Worm (Caenorhabditis elegans) whole organism, L4 larva: Measurements from ENCODE around the gene fbxb-85.

Experiments used
- F26F4.8 ChIP-seq: fragments of 200-800 bp; sonication (Bioruptor generic); conservative IDR thresholded peaks from 2 replicates; pipeline ENCODE4 v1.3.6; 2022; ENCODE audit warnings: missing genetic modification characterization, missing compliant biosample characterization
- R02D3.7 ChIP-seq: fragments of 150-350 bp; sonication (generic microtip); optimal IDR thresholded peaks from 3 replicates; lab custom pipeline; 2014; ENCODE audit warnings: missing biosample characterization, missing genetic modification characterization
- Y105C5A.15 ChIP-seq: fragments of 200-800 bp; sonication (Bioruptor generic); IDR thresholded peaks from 2 replicates; pipeline ENCODE4 v1.3.6; 2022; ENCODE audit warnings: missing genetic modification characterization, missing compliant biosample characterization
- Y48G9A.11 ChIP-seq: fragments of 200-800 bp; sonication (Bioruptor generic); IDR thresholded peaks from 2 replicates; pipeline ENCODE4 v1.3.6; 2022; ENCODE audit warnings: missing genetic modification reagents, missing genetic modification characterization, missing compliant biosample characterization
- Y75B8A.6 ChIP-seq: fragments of 200-800 bp; sonication (Bioruptor generic); IDR thresholded peaks from 2 replicates; pipeline ENCODE4 v1.3.6; 2022; ENCODE audit warnings: missing genetic modification reagents, missing genetic modification characterization, missing compliant biosample characterization
- ZK546.5 ChIP-seq, 2 experiments: sonication (generic microtip); optimal IDR thresholded peaks; 2 replicates each; lab custom pipeline; 2017; ENCODE audit warnings: missing biosample characterization in 2 of 2, missing genetic modification characterization in 2 of 2
- aly-2 ChIP-seq: sonication (generic microtip); optimal IDR thresholded peaks from 2 replicates; lab custom pipeline; 2018; ENCODE audit warnings: missing biosample characterization, missing genetic modification characterization
- ama-1 ChIP-seq: fragments of 150-350 bp; optimal IDR thresholded peaks from 2 replicates; lab custom pipeline; 2014; ENCODE audit warnings: inconsistent platforms, mixed read lengths
- attf-4 ChIP-seq: sonication (generic microtip); optimal IDR thresholded peaks from 3 replicates; lab custom pipeline; 2017; ENCODE audit warnings: missing biosample characterization, missing genetic modification characterization
- ceh-28 ChIP-seq: fragments of 150-350 bp; optimal IDR thresholded peaks from 2 replicates; lab custom pipeline; 2014; ENCODE audit warnings: missing biosample characterization, missing genetic modification reagents, missing genetic modification characterization
- ceh-32 ChIP-seq: sonication (generic microtip); optimal IDR thresholded peaks from 2 replicates; lab custom pipeline; 2016; ENCODE audit warnings: mild to moderate bottlenecking, missing genetic modification characterization, missing compliant biosample characterization; ENCODE audit not compliant: poor library complexity
- ceh-44 ChIP-seq: fragments of 200-800 bp; sonication (Bioruptor generic); IDR thresholded peaks from 2 replicates; pipeline ENCODE4 v1.3.6; 2022; ENCODE audit warnings: missing genetic modification reagents, missing genetic modification characterization, missing compliant biosample characterization
- ceh-62 ChIP-seq: sonication (generic microtip); optimal IDR thresholded peaks from 2 replicates; lab custom pipeline; 2017; ENCODE audit warnings: missing biosample characterization, missing genetic modification characterization
- ces-1 ChIP-seq: fragments of 150-350 bp; sonication (generic microtip); optimal IDR thresholded peaks from 4 replicates; lab custom pipeline; 2014; ENCODE audit warnings: missing biosample characterization, missing genetic modification reagents, missing genetic modification characterization
- daf-16 ChIP-seq, 3 experiments: sonication (generic microtip); optimal IDR thresholded peaks; 2 replicates each; lab custom pipeline; 2016 to 2017; ENCODE audit warnings: missing genetic modification characterization in 3 of 3, missing genetic modification reagents in 3 of 3, mild to moderate bottlenecking in 2 of 3, missing compliant biosample characterization in 2 of 3, missing biosample characterization in 1 of 3, moderate library complexity in 1 of 3
- daf-19 ChIP-seq: fragments of 200-800 bp; sonication (Bioruptor generic); conservative IDR thresholded peaks from 2 replicates; pipeline ENCODE4 v1.3.6; 2022; ENCODE audit warnings: missing genetic modification characterization, missing compliant biosample characterization
- dmd-6 ChIP-seq: fragments of 200-800 bp; sonication (Bioruptor generic); IDR thresholded peaks from 2 replicates; pipeline ENCODE4 v1.3.6; 2022; ENCODE audit warnings: missing genetic modification reagents, missing genetic modification characterization, missing compliant biosample characterization
- dpl-1 ChIP-seq: fragments of 150-350 bp; optimal IDR thresholded peaks from 2 replicates; lab custom pipeline; 2014; ENCODE audit warnings: missing biosample characterization, missing genetic modification reagents, missing genetic modification characterization
- dve-1 ChIP-seq: sonication (generic microtip); optimal IDR thresholded peaks from 2 replicates; lab custom pipeline; 2017; ENCODE audit warnings: antibody characterized with exemption, mild to moderate bottlenecking, missing genetic modification characterization, missing compliant biosample characterization; ENCODE audit not compliant: insufficient read depth
- egl-27 ChIP-seq: sonication (generic microtip); optimal IDR thresholded peaks from 3 replicates; lab custom pipeline; 2017; ENCODE audit warnings: missing biosample characterization, missing genetic modification reagents, missing genetic modification characterization
- egl-43 ChIP-seq: fragments of 200-800 bp; sonication (Bioruptor generic); IDR thresholded peaks from 2 replicates; pipeline ENCODE4 v1.3.6; 2022; ENCODE audit warnings: missing genetic modification reagents, missing genetic modification characterization, missing compliant biosample characterization
- fkh-10 ChIP-seq: fragments of 150-350 bp; optimal IDR thresholded peaks from 2 replicates; lab custom pipeline; 2014; ENCODE audit warnings: missing biosample characterization, missing genetic modification reagents, missing genetic modification characterization
- fos-1 ChIP-seq: fragments of 150-350 bp; optimal IDR thresholded peaks from 2 replicates; lab custom pipeline; 2014; ENCODE audit warnings: missing biosample characterization, missing genetic modification characterization
- hlh-30 ChIP-seq: sonication (generic microtip); optimal IDR thresholded peaks from 2 replicates; lab custom pipeline; 2017; ENCODE audit warnings: antibody characterized with exemption, mild to moderate bottlenecking, missing genetic modification characterization, missing compliant biosample characterization; ENCODE audit not compliant: insufficient read depth
- hmg-1.1 ChIP-seq: fragments of 200-800 bp; sonication (Bioruptor generic); IDR thresholded peaks from 2 replicates; pipeline ENCODE4 v1.3.6; 2022; ENCODE audit warnings: missing genetic modification reagents, missing genetic modification characterization, missing compliant biosample characterization
- jun-1 ChIP-seq: fragments of 150-350 bp; optimal IDR thresholded peaks from 2 replicates; lab custom pipeline; 2014; ENCODE audit warnings: missing biosample characterization, missing genetic modification reagents, missing genetic modification characterization
- lim-7 ChIP-seq: fragments of 200-800 bp; sonication (Bioruptor generic); IDR thresholded peaks from 2 replicates; pipeline ENCODE4 v1.3.6; 2022; ENCODE audit warnings: missing genetic modification characterization, missing compliant biosample characterization
- lsy-2 ChIP-seq, 2 experiments: fragments of 150-350 bp in 1 of 2; sonication (generic microtip) in 1 of 2; optimal IDR thresholded peaks; 2 replicates each; lab custom pipeline; 2014 to 2017; ENCODE audit warnings: missing biosample characterization in 2 of 2, missing genetic modification characterization in 2 of 2
- mdl-1 ChIP-seq, 2 experiments: fragments of 150-350 bp in 1 of 2; sonication (generic microtip) in 1 of 2; optimal IDR thresholded peaks; 2 replicates each; lab custom pipeline; 2014 to 2017; ENCODE audit warnings: missing biosample characterization in 2 of 2, missing genetic modification characterization in 2 of 2
- mep-1 ChIP-seq: fragments of 150-350 bp; sonication (generic microtip); optimal IDR thresholded peaks from 3 replicates; lab custom pipeline; 2014; ENCODE audit warnings: missing biosample characterization, missing genetic modification characterization
- nhr-10 ChIP-seq: fragments of 150-350 bp; optimal IDR thresholded peaks from 2 replicates; lab custom pipeline; 2014; ENCODE audit warnings: missing biosample characterization, missing genetic modification characterization
- nhr-102 ChIP-seq: sonication (generic microtip); optimal IDR thresholded peaks from 2 replicates; lab custom pipeline; 2016; ENCODE audit warnings: mild to moderate bottlenecking, missing genetic modification characterization, moderate library complexity, missing compliant biosample characterization
- nhr-237 ChIP-seq: sonication (generic microtip); optimal IDR thresholded peaks from 2 replicates; lab custom pipeline; 2017; ENCODE audit warnings: missing biosample characterization, missing genetic modification characterization
- nhr-28 ChIP-seq: fragments of 150-350 bp; optimal IDR thresholded peaks from 2 replicates; lab custom pipeline; 2014; ENCODE audit warnings: missing biosample characterization, missing genetic modification characterization
- nhr-42 ChIP-seq: fragments of 200-800 bp; sonication (Bioruptor generic); IDR thresholded peaks from 2 replicates; pipeline ENCODE4 v1.3.6; 2022; ENCODE audit warnings: missing genetic modification characterization, missing compliant biosample characterization
- nhr-48 ChIP-seq: sonication (generic microtip); optimal IDR thresholded peaks from 2 replicates; lab custom pipeline; 2016; ENCODE audit warnings: mild to moderate bottlenecking, missing genetic modification characterization, missing compliant biosample characterization
- nhr-76 ChIP-seq: fragments of 150-350 bp; optimal IDR thresholded peaks from 2 replicates; lab custom pipeline; 2014; ENCODE audit warnings: missing biosample characterization, missing genetic modification characterization
- pha-4 ChIP-seq, 2 experiments: fragments of 150-350 bp in 1 of 2; fragments of 200-800 bp in 1 of 2; sonication (Bioruptor generic) in 1 of 2; IDR thresholded peaks in 1 of 2; optimal IDR thresholded peaks in 1 of 2; 2 replicates each; pipeline versions ENCODE4 v1.3.6 to Lab custom; 2014 to 2022; ENCODE audit warnings: missing genetic modification characterization in 2 of 2, missing genetic modification reagents in 2 of 2, missing biosample characterization in 1 of 2, missing compliant biosample characterization in 1 of 2
- php-3 ChIP-seq: fragments of 200-800 bp; sonication (Bioruptor generic); IDR thresholded peaks from 2 replicates; pipeline ENCODE4 v1.3.6; 2022; ENCODE audit warnings: missing genetic modification reagents, missing genetic modification characterization, missing compliant biosample characterization
- saeg-2 ChIP-seq: fragments of 200-800 bp; sonication (Bioruptor generic); IDR thresholded peaks from 2 replicates; pipeline ENCODE4 v1.3.6; 2022; ENCODE audit warnings: missing genetic modification reagents, missing genetic modification characterization, missing compliant biosample characterization
- sdz-12 ChIP-seq: fragments of 200-800 bp; sonication (Bioruptor generic); optimal IDR thresholded peaks from 2 replicates; lab custom pipeline; 2018; ENCODE audit warnings: mild to moderate bottlenecking, missing genetic modification characterization, missing compliant biosample characterization
- set-16 ChIP-seq: fragments of 200-800 bp; sonication (Bioruptor generic); IDR thresholded peaks from 2 replicates; pipeline ENCODE4 v1.3.6; 2022; ENCODE audit warnings: missing genetic modification reagents, missing genetic modification characterization, missing compliant biosample characterization
- snpc-1.2 ChIP-seq: fragments of 200-800 bp; sonication (Bioruptor generic); IDR thresholded peaks from 2 replicates; pipeline ENCODE4 v1.3.6; 2022; ENCODE audit warnings: missing genetic modification reagents, missing genetic modification characterization, missing compliant biosample characterization
- spr-1 ChIP-seq: sonication (generic microtip); optimal IDR thresholded peaks from 2 replicates; lab custom pipeline; 2016; ENCODE audit warnings: mild to moderate bottlenecking, missing genetic modification characterization, missing compliant biosample characterization
- spr-3 ChIP-seq: fragments of 200-800 bp; sonication (Bioruptor generic); optimal IDR thresholded peaks from 2 replicates; lab custom pipeline; 2018; ENCODE audit warnings: mild to moderate bottlenecking, missing genetic modification characterization, missing compliant biosample characterization
- tag-97 ChIP-seq: fragments of 200-800 bp; sonication (Bioruptor generic); IDR thresholded peaks from 2 replicates; pipeline ENCODE4 v1.3.6; 2022; ENCODE audit warnings: missing genetic modification characterization, missing compliant biosample characterization
- tra-1 ChIP-seq: fragments of 200-800 bp; sonication (Bioruptor generic); IDR thresholded peaks from 2 replicates; pipeline ENCODE4 v1.3.6; 2022; ENCODE audit warnings: missing genetic modification reagents, missing genetic modification characterization, missing compliant biosample characterization
- vab-7 ChIP-seq: fragments of 200-800 bp; sonication (Bioruptor generic); IDR thresholded peaks from 2 replicates; pipeline ENCODE4 v1.3.6; 2022; ENCODE audit warnings: missing genetic modification reagents, missing genetic modification characterization, missing compliant biosample characterization
- zip-11 ChIP-seq: fragments of 200-800 bp; sonication (Bioruptor generic); IDR thresholded peaks from 2 replicates; pipeline ENCODE4 v1.3.6; 2022; ENCODE audit warnings: missing genetic modification characterization, missing compliant biosample characterization
- ztf-7 ChIP-seq: fragments of 150-350 bp; optimal IDR thresholded peaks from 2 replicates; lab custom pipeline; 2014; ENCODE audit warnings: missing biosample characterization, missing genetic modification characterization

fbxb-85 gene

DNA sequence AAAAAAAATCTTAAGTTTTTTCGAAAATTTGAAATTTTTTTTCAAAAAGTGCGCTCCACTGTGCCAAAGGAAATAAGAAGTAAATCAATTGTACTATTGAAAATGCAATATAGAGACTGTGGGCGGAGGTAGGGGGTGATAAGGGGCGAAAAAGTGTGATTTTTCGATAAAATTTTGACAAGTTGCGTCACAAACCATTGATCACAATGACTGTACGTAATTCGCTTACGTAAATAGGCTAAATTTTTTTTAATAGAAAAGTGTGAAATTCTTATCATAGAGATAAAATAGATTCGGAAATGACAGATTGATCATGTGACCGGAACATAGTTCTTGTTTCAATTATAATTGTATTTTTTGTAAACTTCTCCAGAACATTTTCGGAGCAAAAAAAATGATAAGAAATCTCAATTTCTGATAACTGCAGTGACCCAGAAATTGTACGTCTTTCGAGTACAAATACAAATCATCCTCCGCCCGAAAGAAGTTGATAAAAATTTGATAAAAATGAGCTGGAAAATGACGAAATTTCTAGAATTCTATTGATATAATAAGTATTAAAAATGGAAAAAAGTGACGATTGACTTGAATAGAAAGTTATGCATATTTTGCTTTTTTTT lies 26.2 kb downstream of the fbxb-85 start:
- TF ChIP-seq jun-1 (tag; lab: Kevin White, UChicago) (no peak), Y75B8A.6 (GFP tag; lab: Robert Waterston, UW) (no peak), ceh-32 (tag; lab: Kevin White, UChicago) (no peak), hlh-30 (tag; lab: Kevin White, UChicago) (peak; percentile 78), hmg-1.1 (GFP tag; lab: Robert Waterston, UW) (no peak), egl-43 (GFP tag; lab: Robert Waterston, UW) (no peak), daf-16 (GFP tag; optimal IDR thresholded peaks at IDR 0.05; lab: Kevin White, UChicago) (peak in 1 of 2 experiments; percentile 45), daf-16 (tag; optimal IDR thresholded peaks at IDR 0.05; lab: Kevin White, UChicago) (peak; percentile 88), tag-97 (GFP tag; lab: Robert Waterston, UW) (no peak), php-3 (GFP tag; lab: Robert Waterston, UW) (peak; percentile 94), dpl-1 (GFP tag; lab: Kevin White, UChicago) (no peak), dmd-6 (GFP tag; lab: Robert Waterston, UW) (peak; percentile 82), spr-3 (GFP tag; lab: Kevin White, UChicago) (no peak), egl-27 (tag; lab: Kevin White, UChicago) (no peak), snpc-1.2 (GFP tag; lab: Robert Waterston, UW) (no peak), ama-1 (lab: Kevin White, UChicago) (no peak), F26F4.8 (GFP tag; lab: Robert Waterston, UW) (no peak), saeg-2 (no peak), nhr-102 (peak; percentile 69), daf-19 (GFP tag; lab: Robert Waterston, UW) (no peak), ZK546.5 (tag; optimal IDR thresholded peaks at IDR 0.05; lab: Kevin White, UChicago) (no peak), nhr-42 (GFP tag; lab: Robert Waterston, UW) (no peak), vab-7 (GFP tag; lab: Robert Waterston, UW) (no peak), ceh-28 (tag; lab: Kevin White, UChicago) (no peak), set-16 (GFP tag; lab: Robert Waterston, UW) (no peak), nhr-237 (tag; lab: Kevin White, UChicago) (no peak), nhr-28 (tag; lab: Kevin White, UChicago) (peak; percentile 69), lsy-2 (tag; optimal IDR thresholded peaks at IDR 0.05; lab: Kevin White, UChicago) (no peak), R02D3.7 (no peak), spr-1 (no peak), ceh-62 (no peak), ztf-7 (tag; lab: Kevin White, UChicago) (peak; percentile 30), nhr-76 (no peak), zip-11 (GFP tag; lab: Robert Waterston, UW) (no peak), lim-7 (GFP tag; lab: Robert Waterston, UW) (no peak), ces-1 (GFP tag; lab: Kevin White, UChicago) (no peak), ceh-44 (GFP tag; lab: Robert Waterston, UW) (no peak), nhr-48 (tag; lab: Kevin White, UChicago) (peak; percentile 69), aly-2 (no peak), sdz-12 (GFP tag; lab: Kevin White, UChicago) (no peak), mdl-1 (tag; optimal IDR thresholded peaks at IDR 0.05; lab: Kevin White, UChicago) (peak in 1 of 2 experiments; percentile 15), attf-4 (no peak), tra-1 (GFP tag; lab: Robert Waterston, UW) (peak; percentile 78), nhr-10 (tag; lab: Kevin White, UChicago) (no peak), pha-4 (GFP tag; IDR thresholded peaks at IDR 0.05; lab: Robert Waterston, UW) (peak; percentile 20; the same call in 1 of the 2 replicates), pha-4 (tag; optimal IDR thresholded peaks at IDR 0.05; lab: Kevin White, UChicago) (no peak), dve-1 (tag; lab: Kevin White, UChicago) (peak; percentile 96), fos-1 (tag; lab: Kevin White, UChicago) (no peak), Y105C5A.15 (GFP tag; lab: Robert Waterston, UW) (no peak), fkh-10 (GFP tag; lab: Kevin White, UChicago) (no peak), mep-1 (tag; lab: Kevin White, UChicago) (no peak), Y48G9A.11 (GFP tag; lab: Robert Waterston, UW) (no peak)
